Worm (Caenorhabditis elegans) whole organism, L4/young adult: ENCODE data around the gene R07B7.2.

Experiments used
- W03F9.2 ChIP-seq: fragments of 150-350 bp; optimal IDR thresholded peaks from 2 replicates; lab custom pipeline; 2014; ENCODE audit warnings: missing biosample characterization, missing genetic modification characterization
- dao-5 ChIP-seq: sonication (generic microtip); optimal IDR thresholded peaks from 2 replicates; lab custom pipeline; 2016; ENCODE audit warnings: missing genotype, missing genetic modification characterization, moderate library complexity, missing compliant biosample characterization
- him-1 ChIP-seq: sonication (generic microtip); optimal IDR thresholded peaks from 2 replicates; lab custom pipeline; 2016; ENCODE audit warnings: missing genotype, missing genetic modification reagents, missing genetic modification characterization, missing compliant biosample characterization

DNA sequence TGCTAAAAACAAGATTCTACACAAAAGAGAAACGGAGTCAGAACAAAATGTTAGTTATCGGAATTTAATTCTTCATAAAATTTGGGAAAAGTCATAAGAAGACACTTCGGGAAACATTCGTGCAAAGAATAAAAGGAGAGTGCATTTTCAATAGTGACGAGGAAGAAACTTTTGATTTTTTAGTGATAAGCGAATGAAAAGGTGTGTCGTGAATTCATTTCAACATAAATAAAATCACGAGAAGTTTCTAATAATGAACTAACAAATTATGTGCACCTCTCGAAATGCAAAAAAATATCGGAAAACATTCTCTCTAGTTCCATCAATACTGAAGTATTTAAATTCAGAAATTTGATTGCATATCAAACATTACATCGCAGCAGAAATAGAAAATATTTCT lies 16.4 kb upstream of the R07B7.2 start:
- TF ChIP-seq him-1 (tag; lab: Kevin White, UChicago) (no peak), dao-5 (tag; lab: Kevin White, UChicago) (no peak), W03F9.2 (tag; lab: Kevin White, UChicago) (no peak)
